Worm (Caenorhabditis elegans): ENCODE measurements around the gene nsph-3.2.

DNA sequence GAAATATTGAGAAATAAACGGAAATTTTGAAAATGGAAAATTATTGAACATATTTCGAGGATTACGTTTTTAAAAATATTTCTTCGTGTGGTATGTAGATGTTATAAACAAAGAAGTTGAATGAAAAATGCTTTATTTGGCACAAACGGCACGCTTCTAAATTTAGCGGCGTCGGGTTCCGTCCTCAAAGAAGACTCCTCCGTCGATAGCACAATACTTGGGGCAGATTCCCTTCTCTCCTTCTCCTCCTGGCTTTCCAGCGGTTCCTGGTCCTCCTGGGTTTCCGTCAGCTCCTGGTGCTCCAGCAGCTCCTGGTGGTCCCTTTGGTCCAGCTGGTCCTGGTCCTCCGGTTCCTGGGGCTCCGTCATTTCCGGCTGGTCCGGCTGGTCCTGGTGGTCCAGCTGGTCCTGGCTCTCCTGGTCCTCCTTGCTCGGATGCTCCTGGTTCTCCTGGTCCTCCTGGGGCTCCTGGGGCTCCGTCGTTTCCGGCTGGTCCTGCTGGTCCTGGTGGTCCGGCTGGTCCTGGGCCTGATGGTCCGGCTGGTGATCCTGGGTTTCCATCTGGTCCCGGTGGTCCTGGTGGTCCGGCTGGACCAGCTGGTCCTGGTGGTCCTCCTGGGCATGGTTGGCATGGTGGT lies 28.2 kb upstream of the nsph-3.2 start, which contains the start of gene W01B6.8:
- TF ChIP-seq ces-1 (GFP tag; optimal IDR thresholded peaks at IDR 0.05) (no peak), mep-1 (tag; optimal IDR thresholded peaks at IDR 0.05) (no peak), rbr-2 (tag; optimal IDR thresholded peaks at IDR 0.05) (no peak), nhr-76 (tag; optimal IDR thresholded peaks at IDR 0.05) (no peak), lir-3 (tag; optimal IDR thresholded peaks at IDR 0.05) (no peak), zfp-2 (tag; optimal IDR thresholded peaks at IDR 0.05) (no peak)
